Fruit fly (Drosophila melanogaster): ENCODE results near the gene rho.

Gene rho

DNA sequence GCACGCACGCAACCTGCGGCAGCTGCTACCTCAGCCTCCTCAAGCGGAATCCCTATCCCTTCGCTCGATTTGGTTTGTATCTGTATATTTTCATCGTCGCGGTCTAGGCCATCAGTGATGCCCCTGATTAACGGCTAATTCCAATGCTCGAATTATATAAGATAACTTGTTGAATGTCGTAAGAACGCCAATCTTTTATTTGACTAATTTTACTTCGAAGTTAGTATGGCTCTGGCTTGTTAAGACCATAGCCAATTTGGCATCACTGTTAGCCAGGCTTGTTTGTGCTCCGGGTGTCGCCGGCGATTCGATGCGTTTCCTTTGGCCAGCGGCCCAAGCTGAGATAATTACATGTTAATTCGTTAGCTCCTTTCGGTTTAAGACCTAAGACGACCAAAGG lies 49.6 kb upstream of the rho start (continued):
- peak; percentile 70 for TF ChIP-seq peb (GFP tag; IDR thresholded peaks at IDR 0.05)
- TF ChIP-seq CG3838 (GFP tag; optimal IDR thresholded peaks at IDR 0.05) = no peak
- TF ChIP-seq hkb (optimal IDR thresholded peaks at IDR 0.05) = no peak
- no peak for TF ChIP-seq hkb (GFP tag; IDR thresholded peaks at IDR 0.05)
- no peak for TF ChIP-seq mld (GFP tag; IDR thresholded peaks at IDR 0.05; ENCODE audit: partially characterized antibody)
- TF ChIP-seq hb (GFP tag; IDR thresholded peaks at IDR 0.05; ENCODE audit: partially characterized antibody) = no peak
- no peak for TF ChIP-seq wdn (GFP tag; IDR thresholded peaks at IDR 0.05)
- no peak for TF ChIP-seq CG15073 (GFP tag; optimal IDR thresholded peaks at IDR 0.05)
- no peak for TF ChIP-seq CG13624 (GFP tag; optimal IDR thresholded peaks at IDR 0.05)
- TF ChIP-seq fru (optimal IDR thresholded peaks at IDR 0.05) = no peak
- TF ChIP-seq CG12299 (tag; optimal IDR thresholded peaks at IDR 0.05) = no peak
- no peak for TF ChIP-seq zf30C (GFP tag; optimal IDR thresholded peaks at IDR 0.05)
- no peak for TF ChIP-seq nerfin-1 (tag; optimal IDR thresholded peaks at IDR 0.05)
- TF ChIP-seq CG11456 (GFP tag; IDR thresholded peaks at IDR 0.05) = no peak
- TF ChIP-seq CG30431 (GFP tag; optimal IDR thresholded peaks at IDR 0.05) = peak; percentile 45
- TF ChIP-seq CG10543 (GFP tag; optimal IDR thresholded peaks at IDR 0.05) = no peak
- TF ChIP-seq CG34376 (GFP tag; optimal IDR thresholded peaks at IDR 0.05) = no peak
- TF ChIP-seq Atf-2 (GFP tag; optimal IDR thresholded peaks at IDR 0.05) = peak; percentile 28
- no peak for TF ChIP-seq br (optimal IDR thresholded peaks at IDR 0.05)
- no peak for TF ChIP-seq nau (GFP tag; optimal IDR thresholded peaks at IDR 0.05)
- no peak for TF ChIP-seq ATbp (GFP tag; optimal IDR thresholded peaks at IDR 0.05)
- TF ChIP-seq Fer3 (tag; optimal IDR thresholded peaks at IDR 0.05) = no peak
- TF ChIP-seq repo (GFP tag; optimal IDR thresholded peaks at IDR 0.05) = no peak
- no peak for TF ChIP-seq HmgZ (tag; optimal IDR thresholded peaks at IDR 0.05)
- peak; percentile 12 for TF ChIP-seq CG3407 (GFP tag; optimal IDR thresholded peaks at IDR 0.05)
- no peak for TF ChIP-seq exex (tag; optimal IDR thresholded peaks at IDR 0.05)
- peak; percentile 20 for TF ChIP-seq Asciz (GFP tag; optimal IDR thresholded peaks at IDR 0.05)
- no peak for TF ChIP-seq CG9215 (GFP tag; IDR thresholded peaks at IDR 0.05)
- no peak for TF ChIP-seq CG8478 (optimal IDR thresholded peaks at IDR 0.05)
- TF ChIP-seq jigr1 (GFP tag; IDR thresholded peaks at IDR 0.05) = no peak
- TF ChIP-seq bigmax (GFP tag; optimal IDR thresholded peaks at IDR 0.05) = no peak
- peak; percentile 1 for TF ChIP-seq Myb (GFP tag; optimal IDR thresholded peaks at IDR 0.05)
- TF ChIP-seq CG15514 (GFP tag; optimal IDR thresholded peaks at IDR 0.05) = no peak
- TF ChIP-seq Drgx (GFP tag; IDR thresholded peaks at IDR 0.05) = no peak
- TF ChIP-seq Blimp-1 (GFP tag; optimal IDR thresholded peaks at IDR 0.05) = no peak
- no peak for TF ChIP-seq Hr78 (GFP tag; optimal IDR thresholded peaks at IDR 0.05)
- TF ChIP-seq odd (GFP tag; optimal IDR thresholded peaks at IDR 0.05) = no peak
- no peak for TF ChIP-seq CG4282 (GFP tag; optimal IDR thresholded peaks at IDR 0.05)
- 0 out of 3 replicates have a peak, but pooled peaks have one; percentile 18 for TF ChIP-seq C15 (GFP tag; IDR thresholded peaks at IDR 0.05)
- no peak for TF ChIP-seq CG11723 (GFP tag; optimal IDR thresholded peaks at IDR 0.05)
- TF ChIP-seq CG3726 (GFP tag; IDR thresholded peaks at IDR 0.05) = no peak
- no peak for TF ChIP-seq HmgD (GFP tag; optimal IDR thresholded peaks at IDR 0.05)
- TF ChIP-seq maf-S (GFP tag; optimal IDR thresholded peaks at IDR 0.05) = no peak
- TF ChIP-seq CG16779 (GFP tag; IDR thresholded peaks at IDR 0.05) = no peak
- TF ChIP-seq Hr39 (optimal IDR thresholded peaks at IDR 0.05) = no peak
- no peak for TF ChIP-seq CG2120 (GFP tag; optimal IDR thresholded peaks at IDR 0.05)
- TF ChIP-seq CG6813 (GFP tag; optimal IDR thresholded peaks at IDR 0.05) = no peak
- TF ChIP-seq zfh1 (GFP tag; IDR thresholded peaks at IDR 0.05) = peak; percentile 95
- TF ChIP-seq CG32772 (GFP tag; IDR thresholded peaks at IDR 0.05) = 0 out of 2 replicates have a peak, but pooled peaks have one; percentile 43
- TF ChIP-seq ara (GFP tag; IDR thresholded peaks at IDR 0.05) = peak; percentile 90
- TF ChIP-seq scrt (GFP tag; optimal IDR thresholded peaks at IDR 0.05) = no peak
- no peak for TF ChIP-seq Dip3 (GFP tag; optimal IDR thresholded peaks at IDR 0.05)
- TF ChIP-seq CG3995 (GFP tag; optimal IDR thresholded peaks at IDR 0.05) = no peak
